Worm (Caenorhabditis elegans) whole organism, L2 larva: ENCODE data around the gene nhr-68.

Experiments
- F13H6.1 ChIP-seq: sonication (generic microtip); optimal IDR thresholded peaks from 2 replicates; lab custom pipeline; 2016; ENCODE audit warnings: missing genetic modification characterization, missing compliant biosample characterization
- blmp-1 ChIP-seq: sonication (generic microtip); optimal IDR thresholded peaks from 2 replicates; lab custom pipeline; 2017; ENCODE audit warnings: missing genetic modification characterization, mild to moderate bottlenecking, missing compliant biosample characterization, antibody characterized with exemption, moderate library complexity; ENCODE audit not compliant: insufficient read depth
- ceh-82 ChIP-seq: fragments of 150-350 bp; optimal IDR thresholded peaks from 2 replicates; lab custom pipeline; 2014; ENCODE audit warnings: missing biosample characterization, missing genetic modification characterization
- elt-1 ChIP-seq: fragments of 150-350 bp; optimal IDR thresholded peaks from 2 replicates; lab custom pipeline; 2014; ENCODE audit warnings: missing biosample characterization, missing genetic modification characterization
- lin-11 ChIP-seq: fragments of 150-350 bp; sonication (generic microtip); optimal IDR thresholded peaks from 2 replicates; lab custom pipeline; 2014; ENCODE audit warnings: missing biosample characterization, missing genetic modification characterization, inconsistent platforms, mixed read lengths
- nhr-6 ChIP-seq: fragments of 150-350 bp; optimal IDR thresholded peaks from 2 replicates; lab custom pipeline; 2014; ENCODE audit warnings: missing biosample characterization, missing genetic modification characterization

DNA sequence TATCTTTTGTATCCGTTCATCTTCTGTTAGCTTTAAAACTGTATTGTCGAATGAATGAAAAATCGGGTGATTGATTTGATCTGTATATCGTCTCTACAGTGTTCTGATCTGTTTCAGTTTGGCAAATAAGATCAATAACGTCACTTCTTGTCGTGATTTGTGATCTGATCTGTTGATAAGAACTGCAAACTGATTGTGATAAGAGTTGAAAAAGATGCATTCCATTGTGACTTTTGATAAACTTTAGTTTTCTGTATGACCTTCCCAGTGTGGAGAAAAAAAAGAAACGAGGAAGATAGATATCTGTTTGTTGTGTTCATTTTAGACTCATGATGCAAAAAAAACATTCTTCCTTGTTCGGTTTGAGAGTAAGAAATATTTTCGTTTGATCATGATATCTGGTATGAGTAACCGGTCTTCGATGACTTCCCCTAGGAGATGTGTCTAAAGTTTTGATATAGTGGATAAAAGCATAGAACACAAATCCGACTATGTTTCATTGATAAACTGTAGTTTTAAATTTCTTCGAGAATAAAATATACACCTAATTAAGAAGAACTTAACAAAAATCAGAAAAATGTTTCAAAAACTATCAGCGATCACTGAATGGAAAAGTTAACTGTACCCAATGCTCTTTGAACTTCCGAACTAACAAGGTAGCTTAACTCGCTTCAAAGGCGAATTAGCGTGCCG is 41.7 kb downstream of the nhr-68 start:
- TF ChIP-seq nhr-6 (tag; lab: Kevin White, UChicago), result no peak
- peak; percentile 59 for TF ChIP-seq blmp-1 (tag; lab: Kevin White, UChicago)
- TF ChIP-seq F13H6.1, result no peak
- no peak for TF ChIP-seq lin-11 (tag; lab: Kevin White, UChicago)
- TF ChIP-seq elt-1 (tag; lab: Kevin White, UChicago), result peak; percentile 59
- no peak for TF ChIP-seq ceh-82 (tag; lab: Kevin White, UChicago)
